Worm (Caenorhabditis elegans): ENCODE measurements around the gene daf-14.

Gene daf-14

ce11 chrIV:10251261-10251660 lies 834 bp downstream of the daf-14 start:
- TF ChIP-seq ceh-40 (GFP tag; IDR thresholded peaks at IDR 0.05) (no peak), let-607 (tag; optimal IDR thresholded peaks at IDR 0.05) (no peak), ama-1 (optimal IDR thresholded peaks at IDR 0.05) (no peak), ama-1 (GFP tag; optimal IDR thresholded peaks at IDR 0.05) (no peak), nhr-179 (tag; optimal IDR thresholded peaks at IDR 0.05) (no peak), dox-1 (GFP tag; IDR thresholded peaks at IDR 0.05) (no peak), dpff-1 (tag; optimal IDR thresholded peaks at IDR 0.05) (no peak), somi-1 (GFP tag; optimal IDR thresholded peaks at IDR 0.05) (no peak), F57A8.1 (GFP tag; optimal IDR thresholded peaks at IDR 0.05) (no peak), ceh-100 (GFP tag; IDR thresholded peaks at IDR 0.05) (no peak), hlh-12 (tag; optimal IDR thresholded peaks at IDR 0.05) (no peak), Y67H2A.10 (GFP tag; conservative IDR thresholded peaks at IDR 0.05) (no peak), nhr-90 (tag; optimal IDR thresholded peaks at IDR 0.05) (no peak), tbx-9 (tag; optimal IDR thresholded peaks at IDR 0.05; ENCODE audit: borderline replicate concordance) (no peak), zfh-2 (GFP tag; conservative IDR thresholded peaks at IDR 0.05) (no peak), nhr-80 (tag; optimal IDR thresholded peaks at IDR 0.05) (no peak), tbp1 (GFP tag; optimal IDR thresholded peaks at IDR 0.05) (no peak), pha-4 (tag; optimal IDR thresholded peaks at IDR 0.05) (no peak), hrde-1 (tag; optimal IDR thresholded peaks at IDR 0.05; ENCODE audit: borderline replicate concordance) (no peak)

- TF ChIP-seq him-1 (tag; optimal IDR thresholded peaks at IDR 0.05) = no peak
- no peak for TF ChIP-seq Y56A3A.18 (GFP tag; IDR thresholded peaks at IDR 0.05)
- TF ChIP-seq tbx-9 (tag; optimal IDR thresholded peaks at IDR 0.05; ENCODE audit: borderline replicate concordance) = no peak
- no peak for TF ChIP-seq tlf-1 (GFP tag; optimal IDR thresholded peaks at IDR 0.05)
- TF ChIP-seq dpl-1 (GFP tag; optimal IDR thresholded peaks at IDR 0.05) = no peak
- TF ChIP-seq ceh-40 (GFP tag; IDR thresholded peaks at IDR 0.05) = no peak
- TF ChIP-seq T26A5.8 (tag; optimal IDR thresholded peaks at IDR 0.05) = no peak
- TF ChIP-seq bed-2 (GFP tag; IDR thresholded peaks at IDR 0.05) = no peak
- TF ChIP-seq sdz-38 (tag; optimal IDR thresholded peaks at IDR 0.05) = no peak
- TF ChIP-seq die-1 (tag; optimal IDR thresholded peaks at IDR 0.05) = no peak
- no peak for TF ChIP-seq bed-1 (GFP tag; IDR thresholded peaks at IDR 0.05)
- no peak for TF ChIP-seq ceh-100 (GFP tag; IDR thresholded peaks at IDR 0.05)
- TF ChIP-seq attf-5 (GFP tag; optimal IDR thresholded peaks at IDR 0.05) = no peak
- TF ChIP-seq mes-4 (tag; optimal IDR thresholded peaks at IDR 0.05) = no peak
- no peak for TF ChIP-seq C17E4.6 (GFP tag; IDR thresholded peaks at IDR 0.05)
- TF ChIP-seq nhr-120 (GFP tag; IDR thresholded peaks at IDR 0.05) = no peak
- no peak for TF ChIP-seq mel-28 (tag; optimal IDR thresholded peaks at IDR 0.05; ENCODE audit: borderline replicate concordance)
- TF ChIP-seq ets-4 (GFP tag; optimal IDR thresholded peaks at IDR 0.05) = no peak
- no peak for TF ChIP-seq madf-8 (GFP tag; conservative IDR thresholded peaks at IDR 0.05)
These were observed 1.3 kb downstream of the daf-14 start for ce11 chrIV:10251764-10252163.

- TF ChIP-seq F10E7.11 (tag; optimal IDR thresholded peaks at IDR 0.05) = no peak
- no peak for TF ChIP-seq F37B4.10 (GFP tag; IDR thresholded peaks at IDR 0.05)
- TF ChIP-seq ccch-3 (GFP tag; optimal IDR thresholded peaks at IDR 0.05) = no peak
- TF ChIP-seq ceh-100 (GFP tag; IDR thresholded peaks at IDR 0.05) = 0 out of 2 replicates have a peak, but pooled peaks have one; percentile 10
- TF ChIP-seq hrde-1 (tag; optimal IDR thresholded peaks at IDR 0.05; ENCODE audit: borderline replicate concordance) = no peak
- peak; percentile 75 for TF ChIP-seq B0336.3 (GFP tag; IDR thresholded peaks at IDR 0.05)
- 0 out of 2 replicates have a peak, but pooled peaks have one; percentile 28 for TF ChIP-seq ekl-4 (GFP tag; IDR thresholded peaks at IDR 0.05)
- peak; percentile 58 for TF ChIP-seq tbp1 (GFP tag; optimal IDR thresholded peaks at IDR 0.05)
- TF ChIP-seq bed-1 (GFP tag; IDR thresholded peaks at IDR 0.05) = no peak
- TF ChIP-seq egl-44 (GFP tag; IDR thresholded peaks at IDR 0.05) = peak; percentile 78; the same call in 1 of the 2 replicates
- TF ChIP-seq egl-18 (GFP tag; IDR thresholded peaks at IDR 0.05) = no peak
- no peak for TF ChIP-seq F33H1.4 (GFP tag; IDR thresholded peaks at IDR 0.05)
- peak; percentile 46 for TF ChIP-seq F22D6.2 (tag; optimal IDR thresholded peaks at IDR 0.05)
- TF ChIP-seq pha-4 (tag; optimal IDR thresholded peaks at IDR 0.05) = no peak
- TF ChIP-seq bed-2 (GFP tag; IDR thresholded peaks at IDR 0.05) = no peak
- no peak for TF ChIP-seq F39B2.1 (GFP tag; IDR thresholded peaks at IDR 0.05)
- TF ChIP-seq Y79H2A.3 (GFP tag; conservative IDR thresholded peaks at IDR 0.05) = no peak
- TF ChIP-seq dpl-1 (GFP tag; optimal IDR thresholded peaks at IDR 0.05) = no peak
- no peak for TF ChIP-seq aptf-3 (GFP tag; IDR thresholded peaks at IDR 0.05)
- no peak for TF ChIP-seq repo-1 (tag; optimal IDR thresholded peaks at IDR 0.05)
These were observed 1.9 kb downstream of the daf-14 start for ce11 chrIV:10252350-10252792.

All from whole organism, young adult.